Worm (Caenorhabditis elegans) whole organism, L4/young adult: ENCODE measurements around the gene pde-12.

ENCODE experiments used
- W03F9.2 ChIP-seq: fragments of 150-350 bp; optimal IDR thresholded peaks from 2 replicates; lab custom pipeline; 2014; ENCODE audit warnings: missing biosample characterization, missing genetic modification characterization
- dao-5 ChIP-seq: sonication (generic microtip); optimal IDR thresholded peaks from 2 replicates; lab custom pipeline; 2016; ENCODE audit warnings: missing genotype, missing genetic modification characterization, moderate library complexity, missing compliant biosample characterization
- him-1 ChIP-seq: sonication (generic microtip); optimal IDR thresholded peaks from 2 replicates; lab custom pipeline; 2016; ENCODE audit warnings: missing genotype, missing genetic modification reagents, missing genetic modification characterization, missing compliant biosample characterization

The pde-12 gene

ce11 chrIII:10856830-10857229, 12.0 kb upstream of the pde-12 start:
- TF ChIP-seq W03F9.2 (tag; lab: Kevin White, UChicago) (no peak), him-1 (tag; lab: Kevin White, UChicago) (no peak), dao-5 (tag; lab: Kevin White, UChicago) (no peak)

- TF ChIP-seq W03F9.2 (tag; lab: Kevin White, UChicago) (no peak), dao-5 (tag; lab: Kevin White, UChicago) (no peak), him-1 (tag; lab: Kevin White, UChicago) (no peak)
These were observed 10.6 kb upstream of the pde-12 start, which contains the start of gene Y39A1C.1 for ce11 chrIII:10855398-10855880. Gene Y39A1C.1 (plus strand): TSS chrIII:10855448.

ce11 chrIII:10848858-10849257, 4.0 kb upstream of the pde-12 start, which contains the start of the genes fbxb-85 and hex-3:
Gene fbxb-85 (minus strand): TSS chrIII:10848963.
Gene hex-3 (plus strand): TSS chrIII:10849222.
- peak; percentile 93 for TF ChIP-seq W03F9.2 (tag; lab: Kevin White, UChicago)
- TF ChIP-seq dao-5 (tag; lab: Kevin White, UChicago) = no peak
- peak; percentile 80 for TF ChIP-seq him-1 (tag; lab: Kevin White, UChicago)

- TF ChIP-seq W03F9.2 (tag; lab: Kevin White, UChicago) (no peak), dao-5 (tag; lab: Kevin White, UChicago) (no peak), him-1 (tag; lab: Kevin White, UChicago) (no peak)
These were observed 12.2 kb downstream of the pde-12 start, which contains the start of gene sbsp-1 for ce11 chrIII:10832636-10833035. Gene sbsp-1 (plus strand): TSS chrIII:10832936.

- TF ChIP-seq him-1 (tag; lab: Kevin White, UChicago) = no peak
- no peak for TF ChIP-seq W03F9.2 (tag; lab: Kevin White, UChicago)
- no peak for TF ChIP-seq dao-5 (tag; lab: Kevin White, UChicago)
These were observed 13.3 kb downstream of the pde-12 start for ce11 chrIII:10831483-10831882.

ce11 chrIII:10825088-10825487, 19.7 kb downstream of the pde-12 start:
- TF ChIP-seq W03F9.2 (tag; lab: Kevin White, UChicago) (no peak), him-1 (tag; lab: Kevin White, UChicago) (no peak), dao-5 (tag; lab: Kevin White, UChicago) (no peak)

- TF ChIP-seq W03F9.2 (tag; lab: Kevin White, UChicago) = no peak
- no peak for TF ChIP-seq him-1 (tag; lab: Kevin White, UChicago)
- no peak for TF ChIP-seq dao-5 (tag; lab: Kevin White, UChicago)
These were observed 20.6 kb downstream of the pde-12 start for ce11 chrIII:10824206-10824605.

ce11 chrIII:10822494-10823113, 22.2 kb downstream of the pde-12 start:
- TF ChIP-seq him-1 (tag; lab: Kevin White, UChicago) = no peak
- no peak for TF ChIP-seq W03F9.2 (tag; lab: Kevin White, UChicago)
- TF ChIP-seq dao-5 (tag; lab: Kevin White, UChicago) = no peak

- TF ChIP-seq dao-5 (tag; lab: Kevin White, UChicago) (no peak), him-1 (tag; lab: Kevin White, UChicago) (no peak), W03F9.2 (tag; lab: Kevin White, UChicago) (peak; percentile 5)
These were observed 24.1 kb downstream of the pde-12 start for ce11 chrIII:10820592-10821242.

- no peak for TF ChIP-seq him-1 (tag; lab: Kevin White, UChicago)
- no peak for TF ChIP-seq dao-5 (tag; lab: Kevin White, UChicago)
These were observed 25.0 kb downstream of the pde-12 start for ce11 chrIII:10819778-10820177.

ce11 chrIII:10819257-10819656, 25.6 kb downstream of the pde-12 start:
- TF ChIP-seq him-1 (tag; lab: Kevin White, UChicago) (no peak), W03F9.2 (tag; lab: Kevin White, UChicago) (no peak), dao-5 (tag; lab: Kevin White, UChicago) (no peak)

ce11 chrIII:10818364-10818763, 26.5 kb downstream of the pde-12 start:
- TF ChIP-seq W03F9.2 (tag; lab: Kevin White, UChicago) (peak; percentile 27), dao-5 (tag; lab: Kevin White, UChicago) (no peak)

ce11 chrIII:10816800-10817418, 27.9 kb downstream of the pde-12 start, which contains the start of gene sca-1:
Gene sca-1 (minus strand): TSS chrIII:10816850.
- TF ChIP-seq him-1 (tag; lab: Kevin White, UChicago) (no peak), dao-5 (tag; lab: Kevin White, UChicago) (no peak), W03F9.2 (tag; lab: Kevin White, UChicago) (no peak)
